Worm (Caenorhabditis elegans): ENCODE results near the gene Y53G8AM.4.

The Y53G8AM.4 gene

DNA sequence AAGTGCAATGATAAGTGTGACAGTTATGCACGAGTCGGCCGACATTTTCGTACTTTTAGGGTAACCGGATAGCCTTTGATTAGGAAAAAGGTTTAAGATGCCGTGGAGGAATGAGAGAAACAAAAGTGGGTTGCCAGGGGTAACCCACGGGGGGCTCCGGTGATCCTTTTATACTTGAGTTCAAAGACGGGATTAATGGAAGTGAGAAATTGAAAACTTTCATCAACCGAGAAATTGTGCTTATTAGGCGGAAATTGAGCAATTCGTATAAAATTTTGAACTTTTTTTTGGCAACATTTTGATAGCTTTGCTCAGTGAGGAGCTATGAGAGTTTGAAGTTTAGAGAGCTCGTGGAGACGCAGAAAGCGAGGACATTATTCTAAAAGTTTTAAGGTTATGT is at the start of gene Y53G8AM.4:
Y53G8AM.4 (minus strand) TSS at position 101 of the 400 bp plus-strand sequence.
- TF ChIP-seq lin-39 (tag; optimal IDR thresholded peaks at IDR 0.05) (no peak), nhr-90 (tag; optimal IDR thresholded peaks at IDR 0.05; ENCODE audit: poor library complexity) (no peak), fkh-8 (tag; optimal IDR thresholded peaks at IDR 0.05) (peak; percentile 14), unc-30 (tag; optimal IDR thresholded peaks at IDR 0.05) (no peak), unc-98 (GFP tag; IDR thresholded peaks at IDR 0.05) (no peak), nhr-85 (tag) (no peak), isw-1 (GFP tag; IDR thresholded peaks at IDR 0.05) (no peak), efl-1 (optimal IDR thresholded peaks at IDR 0.05) (no peak), efl-1 (GFP tag; optimal IDR thresholded peaks at IDR 0.05 in 1 of 2) (no peak)

DNA sequence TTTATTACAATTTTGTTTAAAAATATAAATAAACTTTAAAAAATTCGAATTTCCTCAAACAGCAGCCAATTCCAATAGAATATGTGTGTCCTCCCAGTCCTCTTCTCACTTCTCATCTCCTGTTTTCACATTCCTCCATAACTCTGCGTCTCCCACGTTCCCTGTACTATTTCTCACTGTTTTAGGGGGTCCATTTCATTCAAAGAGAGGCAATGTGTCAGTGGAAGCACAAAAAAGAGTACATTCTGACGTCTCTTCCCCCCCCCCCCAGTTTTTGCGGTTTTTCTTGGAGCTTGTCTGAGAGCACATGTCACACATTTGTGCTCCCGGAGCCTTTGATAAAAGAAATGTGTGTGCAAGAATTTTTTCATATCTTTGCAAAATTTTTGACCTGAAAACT is 49.1 kb upstream of the Y53G8AM.4 start:
- TF ChIP-seq mep-1 (tag; optimal IDR thresholded peaks at IDR 0.05) = peak; percentile 3
- TF ChIP-seq dsc-1 (tag; optimal IDR thresholded peaks at IDR 0.05) = peak; percentile 61
- peak; percentile 46 for TF ChIP-seq nhr-85 (tag)
- TF ChIP-seq efl-1 (optimal IDR thresholded peaks at IDR 0.05) = peak; percentile 5 to 12
- TF ChIP-seq efl-1 (GFP tag; optimal IDR thresholded peaks at IDR 0.05 in 1 of 2) = peak in 1 of 2 experiments; percentile 66
- no peak for TF ChIP-seq F16B12.6 (tag; optimal IDR thresholded peaks at IDR 0.05)
- peak in 1 of 2 experiments; percentile 3 for TF ChIP-seq mdl-1 (tag; optimal IDR thresholded peaks at IDR 0.05)
- peak in 1 of 3 experiments; percentile 42 for TF ChIP-seq ceh-82 (tag; optimal IDR thresholded peaks at IDR 0.05)
- no peak for TF ChIP-seq egl-13 (tag; optimal IDR thresholded peaks at IDR 0.05)
- TF ChIP-seq lsy-2 (tag; optimal IDR thresholded peaks at IDR 0.05) = peak in 1 of 2 experiments; percentile 19
- TF ChIP-seq lin-14 (GFP tag; optimal IDR thresholded peaks at IDR 0.05) = peak; percentile 70
- peak in 1 of 3 experiments; percentile 4 for TF ChIP-seq dpl-1 (GFP tag; optimal IDR thresholded peaks at IDR 0.05)
- TF ChIP-seq snu-23 (GFP tag; optimal IDR thresholded peaks at IDR 0.05) = peak; percentile 1
- TF ChIP-seq unc-86 (tag; optimal IDR thresholded peaks at IDR 0.05) = peak; percentile 37
- TF ChIP-seq hlh-4 (tag; optimal IDR thresholded peaks at IDR 0.05) = no peak

DNA sequence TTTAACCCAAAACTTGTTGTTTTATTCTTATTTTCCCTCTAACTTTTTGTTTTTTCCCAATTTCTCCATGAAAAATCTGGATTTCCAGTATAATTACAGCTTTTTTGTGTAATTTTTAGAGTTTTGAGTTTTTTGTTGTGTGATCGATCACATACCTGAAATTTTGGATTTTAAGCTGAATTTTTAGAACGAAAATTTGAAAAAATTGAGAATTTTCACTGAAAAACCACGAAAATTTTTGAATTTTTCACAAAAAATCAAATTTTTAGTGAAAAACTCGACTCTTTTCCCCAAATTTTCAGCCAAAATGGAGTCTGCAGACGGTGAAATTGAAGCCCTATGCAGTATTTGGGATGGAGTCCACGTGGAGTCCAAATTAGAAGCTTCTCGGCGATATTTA is 41.7 kb upstream of the Y53G8AM.4 start, which contains the start of gene Y53G8AR.5:
Y53G8AR.5 (plus strand) TSS at position 301 of the 400 bp plus-strand sequence.
- TF ChIP-seq nhr-85 (tag) (peak; percentile 49), sup-37 (GFP tag; optimal IDR thresholded peaks at IDR 0.05) (no peak)

DNA sequence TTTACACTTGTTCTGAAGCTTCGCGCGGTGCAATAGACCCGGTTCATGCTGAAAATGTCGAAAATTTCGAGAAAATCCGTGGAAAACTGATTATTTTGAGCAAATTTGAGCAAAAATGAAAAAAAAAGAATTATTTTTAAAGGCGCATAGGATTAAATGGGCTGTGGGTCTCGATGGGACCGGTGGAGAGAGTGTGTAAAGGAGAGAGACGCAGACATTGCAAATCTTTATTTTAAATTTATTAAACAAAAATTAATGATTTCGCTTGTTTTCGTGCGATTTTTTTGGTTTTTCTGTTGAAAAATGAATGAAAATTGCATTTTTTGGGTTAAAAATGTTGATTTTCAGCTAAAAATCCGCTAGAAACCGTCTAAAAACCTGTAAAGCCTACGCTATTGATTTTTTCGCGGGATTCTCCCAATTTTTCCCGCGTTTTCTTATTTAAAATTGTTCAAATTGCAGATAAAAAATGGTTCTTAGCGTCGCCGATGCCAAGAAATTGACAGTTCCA is 38.9 kb upstream of the Y53G8AM.4 start, which contains the start of the genes Y53G8AR.8 and Y53G8AR.6:
Y53G8AR.8 (minus strand) TSS at position 48 of the 511 bp plus-strand sequence.
Y53G8AR.6 (plus strand) TSS at position 461 of the 511 bp plus-strand sequence.
- TF ChIP-seq fkh-10 (GFP tag; optimal IDR thresholded peaks at IDR 0.05) (no peak), snu-23 (GFP tag; optimal IDR thresholded peaks at IDR 0.05) (peak; percentile 39), nhr-19 (GFP tag; conservative IDR thresholded peaks at IDR 0.05) (0 out of 2 replicates have a peak, but pooled peaks have one; percentile 3), skn-1 (tag; optimal IDR thresholded peaks at IDR 0.05) (peak; percentile 1), egl-27 (tag; optimal IDR thresholded peaks at IDR 0.05) (no peak), nhr-237 (tag; optimal IDR thresholded peaks at IDR 0.05) (no peak), efl-1 (optimal IDR thresholded peaks at IDR 0.05) (peak; percentile 39 to 51), efl-1 (GFP tag; optimal IDR thresholded peaks at IDR 0.05 in 1 of 2) (peak; percentile 59 to 94), blmp-1 (tag; optimal IDR thresholded peaks at IDR 0.05) (peak; percentile 25), lin-35 (GFP tag; optimal IDR thresholded peaks at IDR 0.05) (peak; percentile 38 to 45), nhr-12 (tag; optimal IDR thresholded peaks at IDR 0.05) (no peak), mep-1 (tag; optimal IDR thresholded peaks at IDR 0.05) (peak; percentile 55), nhr-28 (tag; optimal IDR thresholded peaks at IDR 0.05) (no peak), lsy-2 (tag; optimal IDR thresholded peaks at IDR 0.05) (peak; percentile 53 to 62), pax-3 (tag; optimal IDR thresholded peaks at IDR 0.05) (no peak), vab-15 (tag; optimal IDR thresholded peaks at IDR 0.05) (no peak), dpl-1 (GFP tag; optimal IDR thresholded peaks at IDR 0.05) (peak in 2 of 3 experiments; percentile 30 to 56), xbp-1 (tag; optimal IDR thresholded peaks at IDR 0.05) (peak; percentile 1), unc-86 (tag; optimal IDR thresholded peaks at IDR 0.05) (no peak), nhr-20 (tag; optimal IDR thresholded peaks at IDR 0.05) (no peak), nhr-76 (tag; optimal IDR thresholded peaks at IDR 0.05) (no peak), hlh-17 (GFP tag; optimal IDR thresholded peaks at IDR 0.05; ENCODE audit: borderline replicate concordance) (no peak), isw-1 (GFP tag; IDR thresholded peaks at IDR 0.05) (peak; percentile 25; the same call in 1 of the 2 replicates), irx-1 (tag; optimal IDR thresholded peaks at IDR 0.05) (no peak), F16B12.6 (tag; optimal IDR thresholded peaks at IDR 0.05) (peak; percentile 40), zag-1 (tag; optimal IDR thresholded peaks at IDR 0.05) (no peak), lin-15B (tag; optimal IDR thresholded peaks at IDR 0.05) (no peak), tbx-2 (tag; optimal IDR thresholded peaks at IDR 0.05) (peak; percentile 18), Y116A8C.19 (tag; optimal IDR thresholded peaks at IDR 0.05; ENCODE audit: borderline replicate concordance) (no peak), alr-1 (tag; optimal IDR thresholded peaks at IDR 0.05; ENCODE audit: borderline replicate concordance) (no peak), swsn-7 (tag; optimal IDR thresholded peaks at IDR 0.05) (no peak)
